Fruit fly (Drosophila melanogaster) whole organism, embryonic: Measurements from ENCODE around the gene CG33098.

ENCODE experiments used
- Antp ChIP-seq: fragments of 200-800 bp; sonication (Bioruptor generic); optimal IDR thresholded peaks from 3 replicates; lab custom pipeline; 2016; ENCODE audit warnings: missing biosample characterization, missing genetic modification characterization
- Asciz ChIP-seq: fragments of 200-800 bp; sonication (Bioruptor generic); optimal IDR thresholded peaks from 2 replicates; lab custom pipeline; 2017; ENCODE audit warnings: missing biosample characterization, mild to moderate bottlenecking, missing genetic modification characterization, missing genetic modification reagents
- C15 ChIP-seq: fragments of 200-800 bp; sonication (Bioruptor generic); IDR thresholded peaks from 3 replicates; pipeline ENCODE4 v1.3.6; 2022; ENCODE audit warnings: missing biosample characterization, missing genetic modification characterization
- CG10147 ChIP-seq: fragments of 200-800 bp; sonication (Bioruptor generic); optimal IDR thresholded peaks from 2 replicates; lab custom pipeline; 2019; ENCODE audit warnings: missing biosample characterization, mild to moderate bottlenecking, missing genetic modification characterization, moderate library complexity
- CG10321 ChIP-seq: fragments of 200-800 bp; sonication (Bioruptor generic); IDR thresholded peaks from 2 replicates; pipeline ENCODE4 v1.3.6; 2022; ENCODE audit warnings: missing biosample characterization, missing genetic modification characterization
- CG10979 ChIP-seq: fragments of 200-800 bp; sonication (Bioruptor generic); optimal IDR thresholded peaks from 2 replicates; lab custom pipeline; 2018; ENCODE audit warnings: missing biosample characterization, mild to moderate bottlenecking, missing genetic modification characterization, moderate library complexity
- CG13123 ChIP-seq: fragments of 200-800 bp; sonication (Bioruptor generic); optimal IDR thresholded peaks from 2 replicates; lab custom pipeline; 2016; ENCODE audit warnings: missing biosample characterization, missing genetic modification characterization
- CG13894 ChIP-seq: fragments of 200-800 bp; sonication (Bioruptor generic); optimal IDR thresholded peaks from 3 replicates; lab custom pipeline; 2018; ENCODE audit warnings: missing biosample characterization, mild to moderate bottlenecking, missing genetic modification characterization, moderate library complexity
- CG14860 ChIP-seq: fragments of 200-800 bp; sonication (Bioruptor generic); IDR thresholded peaks from 3 replicates; pipeline ENCODE4 v1.3.6; 2022; ENCODE audit warnings: missing biosample characterization, missing genetic modification characterization; ENCODE audit not compliant: partially characterized antibody
- CG14965 ChIP-seq: fragments of 200-800 bp; sonication (Bioruptor generic); optimal IDR thresholded peaks from 2 replicates; lab custom pipeline; 2016; ENCODE audit warnings: missing biosample characterization, missing genetic modification characterization, borderline replicate concordance
- CG15514 ChIP-seq: fragments of 200-800 bp; sonication (Bioruptor generic); optimal IDR thresholded peaks from 3 replicates; lab custom pipeline; 2017; ENCODE audit warnings: missing biosample characterization, missing genetic modification characterization, mild to moderate bottlenecking, moderate library complexity, missing genetic modification reagents
- CG16815 ChIP-seq: fragments of 200-800 bp; sonication (Bioruptor generic); optimal IDR thresholded peaks from 3 replicates; lab custom pipeline; 2017; ENCODE audit warnings: missing biosample characterization, mild to moderate bottlenecking, missing genetic modification characterization
- CG18476 ChIP-seq: fragments of 200-800 bp; sonication (Bioruptor generic); optimal IDR thresholded peaks from 2 replicates; lab custom pipeline; 2016; ENCODE audit warnings: missing biosample characterization, mild to moderate bottlenecking, missing genetic modification characterization
- CG2678 ChIP-seq: fragments of 200-800 bp; sonication (Bioruptor generic); optimal IDR thresholded peaks from 3 replicates; lab custom pipeline; 2019; ENCODE audit warnings: missing biosample characterization, mild to moderate bottlenecking, missing genetic modification characterization, moderate library complexity
- CG34224 ChIP-seq: fragments of 200-800 bp; sonication (Bioruptor generic); IDR thresholded peaks from 3 replicates; pipeline ENCODE4 v1.3.6; 2022; ENCODE audit warnings: missing biosample characterization, missing genetic modification characterization; ENCODE audit not compliant: partially characterized antibody
- CG4854 ChIP-seq: fragments of 200-800 bp; sonication (Bioruptor generic); optimal IDR thresholded peaks from 2 replicates; lab custom pipeline; 2016; ENCODE audit warnings: missing biosample characterization, missing genetic modification characterization, inconsistent platforms
- Dbx ChIP-seq: fragments of 200-800 bp; sonication (Bioruptor generic); IDR thresholded peaks from 3 replicates; pipeline ENCODE4 v1.3.6; 2022; ENCODE audit warnings: missing biosample characterization, missing genetic modification characterization
- Fer2 ChIP-seq: fragments of 200-800 bp; sonication (Bioruptor generic); optimal IDR thresholded peaks from 2 replicates; lab custom pipeline; 2018; ENCODE audit warnings: missing biosample characterization, mild to moderate bottlenecking, missing genetic modification characterization, moderate library complexity
- Fer3 ChIP-seq: fragments of 200-800 bp; sonication (Bioruptor generic); optimal IDR thresholded peaks from 2 replicates; lab custom pipeline; 2018; ENCODE audit warnings: missing biosample characterization, mild to moderate bottlenecking, missing genetic modification characterization, moderate library complexity
- Gug ChIP-seq: fragments of 200-800 bp; sonication (Bioruptor generic); IDR thresholded peaks from 4 replicates; pipeline ENCODE4 v1.3.6; 2022; ENCODE audit warnings: missing biosample characterization, missing genetic modification characterization
- HmgD ChIP-seq: fragments of 200-800 bp; sonication (Bioruptor generic); optimal IDR thresholded peaks from 3 replicates; lab custom pipeline; 2016; ENCODE audit warnings: missing biosample characterization, missing genetic modification characterization
- HmgZ ChIP-seq: fragments of 200-800 bp; sonication (Bioruptor generic); optimal IDR thresholded peaks from 2 replicates; lab custom pipeline; 2018; ENCODE audit warnings: missing biosample characterization, mild to moderate bottlenecking, missing genetic modification characterization
- MESR4 ChIP-seq: fragments of 200-800 bp; sonication (Bioruptor generic); optimal IDR thresholded peaks from 2 replicates; lab custom pipeline; 2018; ENCODE audit warnings: missing biosample characterization, mild to moderate bottlenecking, missing genetic modification characterization, moderate library complexity
- MTF-1 ChIP-seq: fragments of 200-800 bp; sonication (Bioruptor generic); optimal IDR thresholded peaks from 2 replicates; lab custom pipeline; 2018; ENCODE audit warnings: missing biosample characterization, mild to moderate bottlenecking, missing genetic modification characterization, borderline replicate concordance
- NK7.1 ChIP-seq: fragments of 200-800 bp; sonication (Bioruptor generic); optimal IDR thresholded peaks from 3 replicates; lab custom pipeline; 2016; ENCODE audit warnings: missing biosample characterization, missing genetic modification characterization
- Nf-YC ChIP-seq: fragments of 200-800 bp; optimal IDR thresholded peaks from 3 replicates; lab custom pipeline; 2019; ENCODE audit warnings: missing biosample characterization, mild to moderate bottlenecking, missing genetic modification characterization, moderate library complexity
- NfI ChIP-seq: fragments of 200-800 bp; sonication (Bioruptor generic); optimal IDR thresholded peaks from 3 replicates; lab custom pipeline; 2018; ENCODE audit warnings: missing biosample characterization, mild to moderate bottlenecking, missing genetic modification characterization, moderate library complexity
- Sin3A ChIP-seq: fragments of >200 bp; optimal IDR thresholded peaks from 2 replicates; lab custom pipeline; 2018
- Sry-β ChIP-seq: fragments of 200-800 bp; sonication (Bioruptor generic); optimal IDR thresholded peaks from 2 replicates; lab custom pipeline; 2018; ENCODE audit warnings: missing biosample characterization, mild to moderate bottlenecking, missing genetic modification characterization, moderate library complexity
- Usf ChIP-seq: fragments of 200-800 bp; sonication (Bioruptor generic); optimal IDR thresholded peaks from 2 replicates; lab custom pipeline; 2017; ENCODE audit warnings: missing genotype, missing biosample characterization, missing genetic modification characterization
- YL-1 ChIP-seq: fragments of 200-800 bp; sonication (Bioruptor generic); optimal IDR thresholded peaks from 3 replicates; lab custom pipeline; 2017; ENCODE audit warnings: missing biosample characterization, mild to moderate bottlenecking, missing genetic modification characterization
- ato ChIP-seq: fragments of 200-800 bp; sonication (Bioruptor generic); IDR thresholded peaks from 2 replicates; pipeline ENCODE4 v1.3.6; 2022; ENCODE audit warnings: missing biosample characterization, missing genetic modification characterization; ENCODE audit not compliant: partially characterized antibody
- bbx ChIP-seq: fragments of 200-800 bp; sonication (Bioruptor generic); IDR thresholded peaks from 2 replicates; pipeline ENCODE4 v1.3.6; 2022; ENCODE audit warnings: missing biosample characterization, missing genetic modification characterization; ENCODE audit not compliant: partially characterized antibody
- bowl ChIP-seq: fragments of 200-800 bp; sonication (Bioruptor generic); IDR thresholded peaks from 2 replicates; pipeline ENCODE4 v1.3.6; 2022; ENCODE audit warnings: missing biosample characterization, missing genetic modification characterization
- fd64A ChIP-seq: fragments of 200-800 bp; sonication (Bioruptor generic); optimal IDR thresholded peaks from 3 replicates; lab custom pipeline; 2018; ENCODE audit warnings: missing biosample characterization, mild to moderate bottlenecking, missing genetic modification characterization
- gro ChIP-seq: fragments of 200-800 bp; sonication (Bioruptor generic); optimal IDR thresholded peaks from 2 replicates; lab custom pipeline; 2016; ENCODE audit warnings: missing biosample characterization, missing genetic modification characterization
- gsb-n ChIP-seq: fragments of 200-800 bp; sonication (Bioruptor generic); optimal IDR thresholded peaks from 3 replicates; lab custom pipeline; 2018; ENCODE audit warnings: missing biosample characterization, mild to moderate bottlenecking, missing genetic modification characterization
- jing ChIP-seq: fragments of 200-800 bp; sonication (Bioruptor generic); optimal IDR thresholded peaks from 2 replicates; lab custom pipeline; 2018; ENCODE audit warnings: missing biosample characterization, mild to moderate bottlenecking, missing genetic modification characterization
- jumu ChIP-seq: fragments of 200-800 bp; sonication (Bioruptor generic); optimal IDR thresholded peaks from 3 replicates; lab custom pipeline; 2016; ENCODE audit warnings: missing biosample characterization, missing genetic modification characterization
- klu ChIP-seq: fragments of 200-800 bp; sonication (Bioruptor generic); IDR thresholded peaks from 2 replicates; pipeline ENCODE4 v1.3.6; 2022; ENCODE audit warnings: missing biosample characterization, missing genetic modification characterization
- mld ChIP-seq: fragments of 200-800 bp; sonication (Bioruptor generic); IDR thresholded peaks from 3 replicates; pipeline ENCODE4 v1.3.6; 2022; ENCODE audit warnings: missing biosample characterization, missing genetic modification characterization; ENCODE audit not compliant: partially characterized antibody
- nmo ChIP-seq: fragments of 200-800 bp; sonication (Bioruptor generic); optimal IDR thresholded peaks from 2 replicates; lab custom pipeline; 2018; ENCODE audit warnings: missing biosample characterization, mild to moderate bottlenecking, missing genetic modification characterization, moderate library complexity
- onecut ChIP-seq: fragments of 200-800 bp; sonication (Bioruptor generic); IDR thresholded peaks from 2 replicates; pipeline ENCODE4 v1.3.6; 2022; ENCODE audit warnings: missing biosample characterization, missing genetic modification characterization
- org-1 ChIP-seq: fragments of 200-800 bp; sonication (Bioruptor generic); optimal IDR thresholded peaks from 2 replicates; lab custom pipeline; 2017; ENCODE audit warnings: missing biosample characterization, missing genetic modification characterization
- pho ChIP-seq: fragments of 200-800 bp; sonication (Bioruptor generic); optimal IDR thresholded peaks from 2 replicates; lab custom pipeline; 2016; ENCODE audit warnings: missing biosample characterization, missing genetic modification characterization
- rib ChIP-seq: fragments of 200-800 bp; sonication (Bioruptor generic); IDR thresholded peaks from 2 replicates; pipeline ENCODE4 v1.3.6; 2022; ENCODE audit warnings: missing biosample characterization, missing genetic modification characterization
- tin ChIP-seq: fragments of 200-800 bp; sonication (Bioruptor generic); optimal IDR thresholded peaks from 3 replicates; lab custom pipeline; 2016; ENCODE audit warnings: missing biosample characterization, missing genetic modification characterization
- tio ChIP-seq: fragments of 200-800 bp; sonication (Bioruptor generic); optimal IDR thresholded peaks from 2 replicates; lab custom pipeline; 2017; ENCODE audit warnings: missing biosample characterization, missing genetic modification characterization, inconsistent platforms
- vfl ChIP-seq: fragments of 200-800 bp; sonication (Bioruptor generic); optimal IDR thresholded peaks from 2 replicates; lab custom pipeline; 2016; ENCODE audit warnings: missing biosample characterization, missing genetic modification characterization
- wek ChIP-seq: fragments of 200-800 bp; sonication (Bioruptor generic); optimal IDR thresholded peaks from 3 replicates; lab custom pipeline; 2018; ENCODE audit warnings: missing biosample characterization, mild to moderate bottlenecking, missing genetic modification characterization, moderate library complexity

Gene CG33098

dm6 chr3R:12408160-12408559 lies 21.2 kb downstream of the CG33098 start, which contains the start of gene CG5196 (continued):
- TF ChIP-seq CG10321 (GFP tag; lab: Robert Waterston, UW) (no peak), klu (no peak), CG14860 (GFP tag; lab: Robert Waterston, UW) (peak; percentile 27; the same call in 2 of the 3 replicates), CG10979 (tag; lab: Kevin White, UChicago) (peak; percentile 11), CG13894 (peak; percentile 51), bowl (GFP tag; lab: Robert Waterston, UW) (no peak), YL-1 (GFP tag; lab: Kevin White, UChicago) (peak; percentile 50), CG15514 (GFP tag; lab: Kevin White, UChicago) (peak; percentile 99), org-1 (no peak), CG13123 (GFP tag; lab: Kevin White, UChicago) (no peak), CG4854 (GFP tag; lab: Kevin White, UChicago) (no peak), ato (GFP tag; lab: Robert Waterston, UW) (peak; percentile 57; the same call in 1 of the 2 replicates), tio (GFP tag; lab: Kevin White, UChicago) (no peak), nmo (GFP tag; lab: Kevin White, UChicago) (peak; percentile 31), Asciz (GFP tag; lab: Kevin White, UChicago) (no peak), CG10147 (peak; percentile 13), MTF-1 (GFP tag; lab: Kevin White, UChicago) (no peak), MESR4 (GFP tag; lab: Kevin White, UChicago) (peak; percentile 85), gro (GFP tag; lab: Kevin White, UChicago) (peak; percentile 32), HmgZ (peak; percentile 81), CG34224 (GFP tag; lab: Robert Waterston, UW) (peak; percentile 81), jing (GFP tag; lab: Kevin White, UChicago) (no peak), Gug (GFP tag; lab: Robert Waterston, UW) (no peak), C15 (no peak), Sin3A (lab: Kevin White, UChicago) (peak; percentile 29), Fer2 (tag; lab: Kevin White, UChicago) (no peak), vfl (GFP tag; lab: Kevin White, UChicago) (no peak), jumu (GFP tag; lab: Kevin White, UChicago) (peak; percentile 5), bbx (GFP tag; lab: Robert Waterston, UW) (peak; percentile 77), CG16815 (GFP tag; lab: Kevin White, UChicago) (no peak), rib (no peak), gsb-n (peak; percentile 20), HmgD (GFP tag; lab: Kevin White, UChicago) (no peak), pho (GFP tag; lab: Kevin White, UChicago) (no peak), onecut (GFP tag; lab: Robert Waterston, UW) (no peak), Usf (GFP tag; lab: Kevin White, UChicago) (no peak), Antp (GFP tag; lab: Kevin White, UChicago) (no peak), wek (GFP tag; lab: Kevin White, UChicago) (peak; percentile 9), fd64A (GFP tag; lab: Kevin White, UChicago) (no peak), NK7.1 (no peak), CG18476 (GFP tag; lab: Kevin White, UChicago) (no peak), tin (no peak), CG2678 (tag; lab: Kevin White, UChicago) (no peak), NfI (peak; percentile 30), mld (GFP tag; lab: Robert Waterston, UW) (peak; percentile 58; the same call in 2 of the 3 replicates), Fer3 (tag; lab: Kevin White, UChicago) (peak; percentile 13), Sry-β (GFP tag; lab: Kevin White, UChicago) (peak; percentile 34), CG14965 (GFP tag; lab: Kevin White, UChicago) (no peak), Dbx (GFP tag; lab: Robert Waterston, UW) (no peak), Nf-YC (tag; lab: Kevin White, UChicago) (peak; percentile 31)
